Fruit fly (Drosophila melanogaster) whole organism, embryonic: ENCODE results near the gene Rgl.

Experiments used
- Aef1 ChIP-seq: fragments of 200-800 bp; sonication (Bioruptor generic); IDR thresholded peaks from 3 replicates; pipeline ENCODE4 v1.3.6; 2022; ENCODE audit warnings: missing biosample characterization, missing genetic modification characterization
- Asciz ChIP-seq: fragments of 200-800 bp; sonication (Bioruptor generic); optimal IDR thresholded peaks from 2 replicates; lab custom pipeline; 2017; ENCODE audit warnings: missing biosample characterization, mild to moderate bottlenecking, missing genetic modification characterization, missing genetic modification reagents
- Atf6 ChIP-seq: fragments of 200-800 bp; sonication (Bioruptor generic); IDR thresholded peaks from 2 replicates; pipeline ENCODE4 v1.3.6; 2022; ENCODE audit warnings: missing biosample characterization, missing genetic modification characterization
- CG10321 ChIP-seq: fragments of 200-800 bp; sonication (Bioruptor generic); IDR thresholded peaks from 2 replicates; pipeline ENCODE4 v1.3.6; 2022; ENCODE audit warnings: missing biosample characterization, missing genetic modification characterization
- CG10654 ChIP-seq: fragments of 200-800 bp; sonication (Bioruptor generic); optimal IDR thresholded peaks from 2 replicates; lab custom pipeline; 2016; ENCODE audit warnings: missing biosample characterization, missing genetic modification characterization
- CG11247 ChIP-seq: fragments of 200-800 bp; sonication (Bioruptor generic); IDR thresholded peaks from 2 replicates; pipeline ENCODE4 v1.3.6; 2022; ENCODE audit warnings: missing biosample characterization, missing genetic modification characterization
- CG11504 ChIP-seq: fragments of 200-800 bp; sonication (Bioruptor generic); optimal IDR thresholded peaks from 3 replicates; lab custom pipeline; 2019; ENCODE audit warnings: missing biosample characterization, mild to moderate bottlenecking, missing genetic modification characterization, moderate library complexity
- CG12155 ChIP-seq: fragments of 200-800 bp; sonication (Bioruptor generic); optimal IDR thresholded peaks from 3 replicates; lab custom pipeline; 2016; ENCODE audit warnings: missing biosample characterization, missing genetic modification characterization
- CG13424 ChIP-seq: fragments of 200-800 bp; sonication (Bioruptor generic); optimal IDR thresholded peaks from 2 replicates; lab custom pipeline; 2019; ENCODE audit warnings: missing biosample characterization, mild to moderate bottlenecking, missing genetic modification characterization, moderate library complexity
- CG14710 ChIP-seq: fragments of 200-800 bp; sonication (Bioruptor generic); optimal IDR thresholded peaks from 3 replicates; lab custom pipeline; 2019; ENCODE audit warnings: missing biosample characterization, mild to moderate bottlenecking, missing genetic modification characterization, moderate library complexity
- CG15514 ChIP-seq: fragments of 200-800 bp; sonication (Bioruptor generic); optimal IDR thresholded peaks from 3 replicates; lab custom pipeline; 2017; ENCODE audit warnings: missing biosample characterization, missing genetic modification characterization, mild to moderate bottlenecking, moderate library complexity, missing genetic modification reagents
- CG1602 ChIP-seq: fragments of 200-800 bp; sonication (Bioruptor generic); optimal IDR thresholded peaks from 3 replicates; lab custom pipeline; 2016; ENCODE audit warnings: missing biosample characterization, missing genetic modification characterization
- CG17829 ChIP-seq: fragments of 200-800 bp; optimal IDR thresholded peaks from 2 replicates; lab custom pipeline; 2019; ENCODE audit warnings: missing biosample characterization, mild to moderate bottlenecking, missing genetic modification characterization, moderate library complexity
- CG18599 ChIP-seq: fragments of 200-800 bp; sonication (Bioruptor generic); optimal IDR thresholded peaks from 3 replicates; lab custom pipeline; 2017; ENCODE audit warnings: missing biosample characterization, missing genetic modification characterization, mild to moderate bottlenecking, moderate library complexity, missing genetic modification reagents
- CG3065 ChIP-seq: fragments of 200-800 bp; sonication (Bioruptor generic); optimal IDR thresholded peaks from 2 replicates; lab custom pipeline; 2016; ENCODE audit warnings: missing biosample characterization, missing genetic modification characterization
- CG3407 ChIP-seq: fragments of 200-800 bp; sonication (Bioruptor generic); optimal IDR thresholded peaks from 2 replicates; lab custom pipeline; 2018; ENCODE audit warnings: missing biosample characterization, mild to moderate bottlenecking, missing genetic modification characterization
- CG4424 ChIP-seq: fragments of 200-800 bp; sonication (Bioruptor generic); optimal IDR thresholded peaks from 3 replicates; lab custom pipeline; 2016; ENCODE audit warnings: missing biosample characterization, missing genetic modification characterization
- CG5180 ChIP-seq: fragments of 200-800 bp; sonication (Bioruptor generic); optimal IDR thresholded peaks from 3 replicates; lab custom pipeline; 2017; ENCODE audit warnings: missing biosample characterization, missing genetic modification characterization, mild to moderate bottlenecking, moderate library complexity, missing genetic modification reagents
- CG6254 ChIP-seq: fragments of 200-800 bp; sonication (Bioruptor generic); optimal IDR thresholded peaks from 3 replicates; lab custom pipeline; 2017; ENCODE audit warnings: mild to moderate bottlenecking, missing biosample characterization, missing genetic modification reagents, missing genetic modification characterization
- CG6654 ChIP-seq: fragments of 200-800 bp; sonication (Bioruptor generic); optimal IDR thresholded peaks from 2 replicates; lab custom pipeline; 2017; ENCODE audit warnings: missing biosample characterization, mild to moderate bottlenecking, missing genetic modification characterization
- CG9437 ChIP-seq: fragments of 200-800 bp; sonication (Bioruptor generic); optimal IDR thresholded peaks from 2 replicates; lab custom pipeline; 2018; ENCODE audit warnings: missing biosample characterization, mild to moderate bottlenecking, missing genetic modification characterization
- Chrac-16 ChIP-seq: fragments of 200-800 bp; sonication (Bioruptor generic); optimal IDR thresholded peaks from 3 replicates; lab custom pipeline; 2016; ENCODE audit warnings: missing biosample characterization, missing genetic modification characterization
- D19A ChIP-seq: fragments of 200-800 bp; optimal IDR thresholded peaks from 3 replicates; lab custom pipeline; 2019; ENCODE audit warnings: missing biosample characterization, mild to moderate bottlenecking, missing genetic modification characterization, moderate library complexity
- Doc2 ChIP-seq: fragments of 200-800 bp; sonication (Bioruptor generic); IDR thresholded peaks from 2 replicates; pipeline ENCODE4 v1.3.6; 2022; ENCODE audit warnings: missing biosample characterization, missing genetic modification characterization
- Hmr ChIP-seq: fragments of 200-800 bp; sonication (Bioruptor generic); optimal IDR thresholded peaks from 3 replicates; lab custom pipeline; 2017; ENCODE audit warnings: mild to moderate bottlenecking, missing biosample characterization, missing genetic modification reagents, missing genetic modification characterization
- Hr78 ChIP-seq, 2 experiments: fragments of 200-800 bp in 1 of 2; fragments of >200 bp in 1 of 2; sonication (Bioruptor generic) in 1 of 2; optimal IDR thresholded peaks; 2 replicates each; lab custom pipeline; 2017 to 2019; ENCODE audit warnings: missing biosample characterization in 2 of 2, missing genetic modification characterization in 2 of 2, mild to moderate bottlenecking in 1 of 2, moderate library complexity in 1 of 2
- Meics ChIP-seq: fragments of 200-800 bp; sonication (Bioruptor generic); optimal IDR thresholded peaks from 2 replicates; lab custom pipeline; 2017; ENCODE audit warnings: missing biosample characterization, mild to moderate bottlenecking, missing genetic modification characterization
- Mrtf ChIP-seq: fragments of 200-800 bp; sonication (Bioruptor generic); IDR thresholded peaks from 3 replicates; pipeline ENCODE4 v1.3.6; 2022; ENCODE audit warnings: missing biosample characterization, missing genetic modification characterization
- Sox102F ChIP-seq: fragments of 200-800 bp; sonication (Bioruptor generic); optimal IDR thresholded peaks from 2 replicates; lab custom pipeline; 2018; ENCODE audit warnings: missing biosample characterization, mild to moderate bottlenecking, missing genetic modification characterization, moderate library complexity
- Vsx1 ChIP-seq: fragments of 200-800 bp; sonication (Bioruptor generic); optimal IDR thresholded peaks from 2 replicates; lab custom pipeline; 2017; ENCODE audit warnings: missing biosample characterization, mild to moderate bottlenecking, missing genetic modification characterization, missing genetic modification reagents
- cwo ChIP-seq: fragments of 200-800 bp; sonication (Bioruptor generic); optimal IDR thresholded peaks from 3 replicates; lab custom pipeline; 2017; ENCODE audit warnings: missing biosample characterization, missing genetic modification characterization, mild to moderate bottlenecking, moderate library complexity, missing genetic modification reagents
- dmrt99B ChIP-seq: fragments of 200-800 bp; sonication (Bioruptor generic); optimal IDR thresholded peaks from 2 replicates; lab custom pipeline; 2018; ENCODE audit warnings: missing biosample characterization, mild to moderate bottlenecking, missing genetic modification characterization, moderate library complexity
- dysf ChIP-seq: fragments of 200-800 bp; sonication (Bioruptor generic); IDR thresholded peaks from 3 replicates; pipeline ENCODE4 v1.3.6; 2022; ENCODE audit warnings: missing biosample characterization, missing genetic modification characterization
- en ChIP-seq: fragments of 200-800 bp; sonication (Bioruptor generic); optimal IDR thresholded peaks from 2 replicates; lab custom pipeline; 2016; ENCODE audit warnings: missing biosample characterization, missing genetic modification characterization
- ewg ChIP-seq: fragments of 200-800 bp; sonication (Bioruptor generic); optimal IDR thresholded peaks from 3 replicates; lab custom pipeline; 2017; ENCODE audit warnings: mild to moderate bottlenecking, missing biosample characterization, missing genetic modification reagents, missing genetic modification characterization
- hbn ChIP-seq: fragments of 200-800 bp; sonication (Bioruptor generic); IDR thresholded peaks from 2 replicates; pipeline ENCODE4 v1.3.6; 2022; ENCODE audit warnings: missing biosample characterization, missing genetic modification characterization; ENCODE audit not compliant: partially characterized antibody
- inv ChIP-seq: fragments of 200-800 bp; sonication (Bioruptor generic); IDR thresholded peaks from 2 replicates; pipeline ENCODE4 v1.3.6; 2022; ENCODE audit warnings: missing biosample characterization, missing genetic modification characterization; ENCODE audit not compliant: partially characterized antibody
- jigr1 ChIP-seq: fragments of 200-800 bp; sonication (Bioruptor generic); IDR thresholded peaks from 3 replicates; pipeline ENCODE4 v1.3.6; 2022; ENCODE audit warnings: missing biosample characterization, missing genetic modification characterization
- klu ChIP-seq: fragments of 200-800 bp; sonication (Bioruptor generic); IDR thresholded peaks from 2 replicates; pipeline ENCODE4 v1.3.6; 2022; ENCODE audit warnings: missing biosample characterization, missing genetic modification characterization
- oc ChIP-seq: fragments of 200-800 bp; sonication (Bioruptor generic); optimal IDR thresholded peaks from 2 replicates; lab custom pipeline; 2018; ENCODE audit warnings: missing biosample characterization, mild to moderate bottlenecking, missing genetic modification characterization, moderate library complexity
- pb ChIP-seq: fragments of 200-800 bp; sonication (Bioruptor generic); optimal IDR thresholded peaks from 3 replicates; lab custom pipeline; 2016; ENCODE audit warnings: missing biosample characterization, missing genetic modification characterization
- phol ChIP-seq: fragments of 200-800 bp; sonication (Bioruptor generic); optimal IDR thresholded peaks from 3 replicates; lab custom pipeline; 2018; ENCODE audit warnings: missing biosample characterization, mild to moderate bottlenecking, missing genetic modification characterization, moderate library complexity
- seq ChIP-seq: fragments of 200-800 bp; sonication (Bioruptor generic); IDR thresholded peaks from 2 replicates; pipeline ENCODE4 v1.3.6; 2022; ENCODE audit warnings: missing biosample characterization, missing genetic modification characterization
- sob ChIP-seq: fragments of 200-800 bp; sonication (Bioruptor generic); IDR thresholded peaks from 2 replicates; pipeline ENCODE4 v1.3.6; 2022; ENCODE audit warnings: missing biosample characterization, missing genetic modification characterization
- stc ChIP-seq: fragments of 200-800 bp; sonication (Bioruptor generic); IDR thresholded peaks from 2 replicates; pipeline ENCODE4 v1.3.6; 2022; ENCODE audit warnings: missing biosample characterization, missing genetic modification characterization
- sug ChIP-seq: fragments of 200-800 bp; optimal IDR thresholded peaks from 2 replicates; lab custom pipeline; 2019; ENCODE audit warnings: missing biosample characterization, mild to moderate bottlenecking, missing genetic modification characterization, moderate library complexity
- wor ChIP-seq: fragments of 200-800 bp; sonication (Bioruptor generic); IDR thresholded peaks from 2 replicates; pipeline ENCODE4 v1.3.6; 2022; ENCODE audit warnings: missing biosample characterization, missing genetic modification characterization
- zfh1 ChIP-seq: fragments of 200-800 bp; sonication (Bioruptor generic); IDR thresholded peaks from 3 replicates; pipeline ENCODE4 v1.3.6; 2022; ENCODE audit warnings: missing biosample characterization, missing genetic modification characterization

Rgl gene

dm6 chr3L:13911649-13912260 is 13.4 kb downstream of the Rgl start (continued):
- peak; percentile 75; the same call in 1 of the 2 replicates for TF ChIP-seq seq (GFP tag; lab: Robert Waterston, UW)
- TF ChIP-seq Hr78 (GFP tag; optimal IDR thresholded peaks at IDR 0.05; lab: Kevin White, UChicago), result peak in 1 of 2 experiments; percentile 89
- TF ChIP-seq ewg (GFP tag; lab: Kevin White, UChicago), result peak; percentile 49
- peak; percentile 43 for TF ChIP-seq CG3407 (GFP tag; lab: Kevin White, UChicago)
- TF ChIP-seq CG6654 (GFP tag; lab: Kevin White, UChicago), result peak; percentile 20
- peak; percentile 83 for TF ChIP-seq CG11504 (tag; lab: Kevin White, UChicago)
- TF ChIP-seq en (GFP tag; lab: Kevin White, UChicago), result no peak
- TF ChIP-seq CG6254, result peak; percentile 31
- peak; percentile 57 for TF ChIP-seq CG18599 (GFP tag; lab: Kevin White, UChicago)
- peak; percentile 75 for TF ChIP-seq CG4424
- peak; percentile 75 for TF ChIP-seq CG9437 (GFP tag; lab: Kevin White, UChicago)
- peak; percentile 58; the same call in 1 of the 2 replicates for TF ChIP-seq sob (GFP tag; lab: Robert Waterston, UW)
- TF ChIP-seq Sox102F (GFP tag; lab: Kevin White, UChicago), result peak; percentile 82
- TF ChIP-seq Vsx1 (GFP tag; lab: Kevin White, UChicago), result peak; percentile 55
- TF ChIP-seq Atf6 (GFP tag; lab: Robert Waterston, UW), result peak; percentile 73
- 0 out of 3 replicates have a peak, but pooled peaks have one; percentile 26 for TF ChIP-seq Mrtf (GFP tag; lab: Robert Waterston, UW)
- TF ChIP-seq CG1602 (GFP tag; lab: Kevin White, UChicago), result peak; percentile 50
- peak; percentile 64 for TF ChIP-seq Hmr (GFP tag; lab: Kevin White, UChicago)
- peak; percentile 36 for TF ChIP-seq Chrac-16 (GFP tag; lab: Kevin White, UChicago)
- peak; percentile 75 for TF ChIP-seq CG13424 (tag; lab: Kevin White, UChicago)
- TF ChIP-seq jigr1 (GFP tag; lab: Robert Waterston, UW), result 0 out of 3 replicates have a peak, but pooled peaks have one; percentile 34
- TF ChIP-seq D19A, result peak; percentile 40
- TF ChIP-seq phol, result peak; percentile 84
- TF ChIP-seq cwo (GFP tag; lab: Kevin White, UChicago), result peak; percentile 68
- no peak for TF ChIP-seq pb
- TF ChIP-seq CG5180 (GFP tag; lab: Kevin White, UChicago), result peak; percentile 4
- TF ChIP-seq klu, result peak; percentile 48; the same call in 1 of the 2 replicates
- TF ChIP-seq Asciz (GFP tag; lab: Kevin White, UChicago), result peak; percentile 40
- TF ChIP-seq CG12155 (GFP tag; lab: Kevin White, UChicago), result peak; percentile 27
- peak; percentile 29 for TF ChIP-seq CG14710 (tag; lab: Kevin White, UChicago)
- TF ChIP-seq zfh1, result peak; percentile 62; the same call in 1 of the 3 replicates
- peak; percentile 50 for TF ChIP-seq CG15514 (GFP tag; lab: Kevin White, UChicago)
- TF ChIP-seq dmrt99B, result peak; percentile 87
- TF ChIP-seq Aef1 (GFP tag; lab: Robert Waterston, UW), result peak; percentile 62; the same call in 2 of the 3 replicates
- TF ChIP-seq stc (GFP tag; lab: Robert Waterston, UW), result peak; percentile 68; the same call in 1 of the 2 replicates
- no peak for TF ChIP-seq CG10321
- peak; percentile 58 for TF ChIP-seq oc (tag; lab: Kevin White, UChicago)
- peak; percentile 59; the same call in 1 of the 2 replicates for TF ChIP-seq CG11247 (GFP tag; lab: Robert Waterston, UW)
- peak; percentile 45; the same call in 1 of the 2 replicates for TF ChIP-seq wor
- no peak for TF ChIP-seq hbn
- TF ChIP-seq CG17829 (tag; lab: Kevin White, UChicago), result peak; percentile 70
- no peak for TF ChIP-seq inv (GFP tag; lab: Robert Waterston, UW)
- TF ChIP-seq sug (tag; lab: Kevin White, UChicago), result peak; percentile 36
- TF ChIP-seq Meics (GFP tag; lab: Kevin White, UChicago), result peak; percentile 70
- peak; percentile 81 for TF ChIP-seq dysf (GFP tag; lab: Robert Waterston, UW)
- TF ChIP-seq CG3065 (GFP tag; lab: Kevin White, UChicago), result no peak
- TF ChIP-seq CG10654 (GFP tag; lab: Kevin White, UChicago), result peak; percentile 34
- TF ChIP-seq Doc2 (GFP tag; lab: Robert Waterston, UW), result no peak
